Worm (Caenorhabditis elegans): ENCODE measurements around the gene clec-160.

The clec-160 gene

ce11 chrIII:8298216-8298920 is 22.6 kb upstream of the clec-160 start:
- TF ChIP-seq dpff-1 (tag; optimal IDR thresholded peaks at IDR 0.05) (no peak), snpc-4 (GFP tag; optimal IDR thresholded peaks at IDR 0.05) (no peak), snpc-4 (tag; optimal IDR thresholded peaks at IDR 0.05) (no peak), rec-8 (tag; optimal IDR thresholded peaks at IDR 0.05) (no peak), ztf-6 (GFP tag; IDR thresholded peaks at IDR 0.05) (no peak), dpl-1 (GFP tag; optimal IDR thresholded peaks at IDR 0.05) (no peak), F22D6.2 (tag; optimal IDR thresholded peaks at IDR 0.05) (no peak), cebp-1 (GFP tag; IDR thresholded peaks at IDR 0.05) (no peak), cebp-1 (tag; optimal IDR thresholded peaks at IDR 0.05) (no peak), pbrm-1 (GFP tag; IDR thresholded peaks at IDR 0.05) (no peak), nhr-80 (tag; optimal IDR thresholded peaks at IDR 0.05) (no peak), dox-1 (GFP tag; IDR thresholded peaks at IDR 0.05) (no peak), F57A8.1 (GFP tag; optimal IDR thresholded peaks at IDR 0.05) (no peak), mxl-1 (tag; optimal IDR thresholded peaks at IDR 0.05) (no peak), ets-4 (GFP tag; optimal IDR thresholded peaks at IDR 0.05) (no peak), ceh-79 (tag; optimal IDR thresholded peaks at IDR 0.05) (no peak), xnd-1 (tag; optimal IDR thresholded peaks at IDR 0.05) (no peak), ztf-28 (GFP tag; IDR thresholded peaks at IDR 0.05) (no peak), tbp1 (GFP tag; optimal IDR thresholded peaks at IDR 0.05) (no peak), repo-1 (tag; optimal IDR thresholded peaks at IDR 0.05) (no peak), lin-54 (GFP tag; optimal IDR thresholded peaks at IDR 0.05) (no peak)

- no peak for TF ChIP-seq ztf-25 (GFP tag; IDR thresholded peaks at IDR 0.05)
- TF ChIP-seq unc-62 (GFP tag; optimal IDR thresholded peaks at IDR 0.05): peak; percentile 42
- peak; percentile 68 for TF ChIP-seq nhr-80 (tag; optimal IDR thresholded peaks at IDR 0.05)
Observed at ce11 chrIII:8293260-8293659, 17.5 kb upstream of the clec-160 start.

ce11 chrIII:8291268-8292032 is 15.7 kb upstream of the clec-160 start:
- TF ChIP-seq dox-1 (GFP tag; IDR thresholded peaks at IDR 0.05) (0 out of 2 replicates have a peak, but pooled peaks have one; percentile 22), nhr-80 (tag; optimal IDR thresholded peaks at IDR 0.05) (peak; percentile 60), chd-7 (tag; optimal IDR thresholded peaks at IDR 0.05) (no peak)

ce11 chrIII:8289181-8289580 is 13.4 kb upstream of the clec-160 start:
- TF ChIP-seq lin-35 (GFP tag; optimal IDR thresholded peaks at IDR 0.05) (no peak), ztf-18 (tag; optimal IDR thresholded peaks at IDR 0.05) (no peak), K12H6.12 (tag; optimal IDR thresholded peaks at IDR 0.05) (no peak), pha-4 (tag; optimal IDR thresholded peaks at IDR 0.05) (no peak), lsy-27 (tag; optimal IDR thresholded peaks at IDR 0.05; ENCODE audit: borderline replicate concordance, insufficient read depth) (no peak), nhr-120 (GFP tag; IDR thresholded peaks at IDR 0.05) (no peak), akir-1 (GFP tag; optimal IDR thresholded peaks at IDR 0.05) (no peak), dpl-1 (GFP tag; optimal IDR thresholded peaks at IDR 0.05) (no peak), lag-1 (GFP tag; IDR thresholded peaks at IDR 0.05) (no peak), ceh-91 (GFP tag; IDR thresholded peaks at IDR 0.05) (no peak), F39B2.1 (GFP tag; IDR thresholded peaks at IDR 0.05) (no peak), bed-1 (GFP tag; IDR thresholded peaks at IDR 0.05) (no peak), lin-40 (tag; optimal IDR thresholded peaks at IDR 0.05) (no peak), egl-44 (GFP tag; IDR thresholded peaks at IDR 0.05) (no peak)
